Worm (Caenorhabditis elegans) whole organism, early embryonic: ENCODE measurements around the gene W08G11.3.
"Not testable (repeated sequence)": the region's sequence is repeated elsewhere in the genome, so short reads cannot be mapped to it uniquely, and the experiment has no call there.

Experiments
- F13C5.2 ChIP-seq: sonication (generic microtip); optimal IDR thresholded peaks from 2 replicates; lab custom pipeline; 2017; ENCODE audit warnings: mild to moderate bottlenecking, missing genetic modification characterization, inconsistent platforms, missing compliant biosample characterization
- ama-1 ChIP-seq: fragments of 150-350 bp; optimal IDR thresholded peaks from 2 replicates; lab custom pipeline; 2014
- ets-7 ChIP-seq: sonication (generic microtip); optimal IDR thresholded peaks from 2 replicates; lab custom pipeline; 2016; ENCODE audit warnings: missing genotype, missing genetic modification characterization, missing compliant biosample characterization
- hmbx-1 ChIP-seq: sonication (generic microtip); optimal IDR thresholded peaks from 2 replicates; lab custom pipeline; 2016; ENCODE audit warnings: mild to moderate bottlenecking, missing genetic modification characterization, missing compliant biosample characterization
- hmg-4 ChIP-seq: fragments of 200-800 bp; sonication (Bioruptor generic); optimal IDR thresholded peaks from 2 replicates; lab custom pipeline; 2018; ENCODE audit warnings: mild to moderate bottlenecking, missing genetic modification characterization, missing compliant biosample characterization
- hnd-1 ChIP-seq: sonication (generic microtip); optimal IDR thresholded peaks from 2 replicates; lab custom pipeline; 2016; ENCODE audit warnings: missing genetic modification characterization, missing compliant biosample characterization
- pes-1 ChIP-seq: fragments of 200-800 bp; sonication (Bioruptor generic); IDR thresholded peaks from 2 replicates; pipeline ENCODE4 v1.3.6; 2022; ENCODE audit warnings: missing genetic modification reagents, missing genetic modification characterization, missing compliant biosample characterization
- scrt-1 ChIP-seq: fragments of 200-800 bp; sonication (Bioruptor generic); IDR thresholded peaks from 2 replicates; pipeline ENCODE4 v1.3.6; 2022; ENCODE audit warnings: missing genetic modification characterization, missing compliant biosample characterization
- sea-1 ChIP-seq: fragments of 200-800 bp; sonication (Bioruptor generic); conservative IDR thresholded peaks from 2 replicates; pipeline ENCODE4 v1.3.6; 2022; ENCODE audit warnings: missing genetic modification characterization, missing compliant biosample characterization
- tbx-37 ChIP-seq: fragments of 200-800 bp; sonication (Bioruptor generic); conservative IDR thresholded peaks from 2 replicates; pipeline ENCODE4 v1.3.6; 2022; ENCODE audit warnings: missing genetic modification reagents, missing genetic modification characterization, missing compliant biosample characterization
- tra-4 ChIP-seq: sonication (generic microtip); optimal IDR thresholded peaks from 2 replicates; lab custom pipeline; 2017; ENCODE audit warnings: missing genetic modification characterization, missing compliant biosample characterization

DNA sequence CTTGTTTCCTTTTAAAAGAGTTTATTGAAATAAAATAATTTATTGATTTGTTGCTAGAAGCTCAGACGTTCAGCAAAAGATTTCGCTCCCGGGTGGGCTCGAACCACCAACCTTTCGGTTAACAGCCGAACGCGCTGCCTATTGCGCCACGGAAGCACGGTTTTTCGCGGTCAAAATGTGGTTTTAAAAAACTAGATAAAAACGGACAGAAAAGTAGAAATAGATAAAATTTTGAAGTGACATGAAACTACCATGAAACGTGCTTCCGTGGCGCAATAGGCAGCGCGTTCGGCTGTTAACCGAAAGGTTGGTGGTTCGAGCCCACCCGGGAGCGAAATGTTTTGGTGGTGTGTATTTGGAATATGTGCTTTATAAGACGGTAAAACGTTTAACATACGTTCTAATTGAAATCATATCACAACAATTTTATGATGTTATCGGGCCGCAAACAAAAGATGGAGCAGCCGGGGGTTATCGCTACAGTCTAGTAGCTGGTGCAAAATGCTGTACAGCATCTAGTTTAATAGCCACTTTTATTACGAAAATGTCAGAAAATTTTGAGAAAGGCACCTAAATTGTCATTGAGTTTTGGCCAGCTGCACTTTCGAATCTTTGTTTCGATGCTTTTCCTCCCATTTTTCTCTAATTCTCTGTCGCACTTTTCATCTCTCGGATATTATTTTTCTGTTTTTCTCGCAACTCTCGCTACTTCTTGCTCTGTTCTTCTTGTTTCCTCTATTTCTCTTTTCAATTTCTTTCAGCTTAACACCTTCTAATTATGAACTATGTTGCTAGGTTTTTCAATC lies 29.0 kb upstream of the W08G11.3 start, which contains the start of gene slc-9B.2:
- not testable (repeated sequence) for TF ChIP-seq ama-1 (lab: Kevin White, UChicago); F13C5.2; tra-4 (tag; lab: Kevin White, UChicago); hnd-1 (tag; lab: Kevin White, UChicago); ets-7 (tag; lab: Kevin White, UChicago); pes-1 (GFP tag; lab: Robert Waterston, UW); scrt-1 (GFP tag; lab: Robert Waterston, UW); hmg-4; tbx-37 (GFP tag; lab: Robert Waterston, UW); hmbx-1 (tag; lab: Kevin White, UChicago); sea-1 (GFP tag; lab: Robert Waterston, UW)
